Worm (Caenorhabditis elegans): ENCODE measurements around the gene Y77E11A.12.

DNA sequence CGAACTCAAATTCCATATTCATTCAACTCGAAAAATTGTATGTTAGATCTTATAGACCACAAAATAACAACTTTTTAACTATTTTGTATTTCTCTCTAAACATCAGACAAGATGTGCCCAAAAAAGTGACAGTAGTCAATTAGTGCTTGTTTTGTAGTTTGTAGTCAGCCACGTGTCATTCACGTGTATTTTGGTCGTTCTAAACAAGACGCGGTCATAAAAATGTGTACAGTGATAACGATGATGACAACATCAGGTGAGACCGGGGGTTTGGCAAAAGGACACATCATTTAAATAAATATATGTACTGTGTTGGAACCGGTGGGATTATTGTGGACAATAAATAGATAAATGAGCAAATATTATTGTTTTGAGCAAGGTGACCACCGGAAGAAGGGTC lies 20.7 kb downstream of the Y77E11A.12 start:
- TF ChIP-seq mes-4 (tag; optimal IDR thresholded peaks at IDR 0.05) (no peak), lin-26 (GFP tag; IDR thresholded peaks at IDR 0.05) (no peak), attf-3 (GFP tag; conservative IDR thresholded peaks at IDR 0.05) (no peak), hrde-1 (tag; optimal IDR thresholded peaks at IDR 0.05; ENCODE audit: borderline replicate concordance) (no peak), madf-8 (GFP tag; conservative IDR thresholded peaks at IDR 0.05) (no peak), pha-4 (tag; optimal IDR thresholded peaks at IDR 0.05) (no peak)

All from whole organism, young adult.